Fruit fly (Drosophila melanogaster) whole organism, embryonic: ENCODE results near the gene ND-PDSW.

Source experiments
- Bdp1 ChIP-seq: fragments of 200-800 bp; sonication (Bioruptor generic); optimal IDR thresholded peaks from 3 replicates; lab custom pipeline; 2016; ENCODE audit warnings: missing biosample characterization, missing genetic modification characterization
- CG10267 ChIP-seq: fragments of 200-800 bp; sonication (Bioruptor generic); optimal IDR thresholded peaks from 2 replicates; lab custom pipeline; 2018; ENCODE audit warnings: missing biosample characterization, mild to moderate bottlenecking, missing genetic modification characterization, moderate library complexity
- CG10321 ChIP-seq: fragments of 200-800 bp; sonication (Bioruptor generic); IDR thresholded peaks from 2 replicates; pipeline ENCODE4 v1.3.6; 2022; ENCODE audit warnings: missing biosample characterization, missing genetic modification characterization
- CG10366 ChIP-seq: fragments of 200-800 bp; sonication (Bioruptor generic); IDR thresholded peaks from 2 replicates; pipeline ENCODE4 v1.3.6; 2022; ENCODE audit warnings: missing biosample characterization, missing genetic modification characterization
- CG11398 ChIP-seq: fragments of 200-800 bp; sonication (Bioruptor generic); optimal IDR thresholded peaks from 2 replicates; lab custom pipeline; 2016; ENCODE audit warnings: missing biosample characterization, missing genetic modification characterization
- CG11456 ChIP-seq: fragments of 200-800 bp; sonication (Bioruptor generic); IDR thresholded peaks from 3 replicates; pipeline ENCODE4 v1.3.6; 2022; ENCODE audit warnings: missing biosample characterization, missing genetic modification characterization
- CG12071 ChIP-seq: fragments of 200-800 bp; sonication (Bioruptor generic); optimal IDR thresholded peaks from 3 replicates; lab custom pipeline; 2018; ENCODE audit warnings: missing biosample characterization, mild to moderate bottlenecking, missing genetic modification characterization
- CG15073 ChIP-seq: fragments of 200-800 bp; sonication (Bioruptor generic); optimal IDR thresholded peaks from 2 replicates; lab custom pipeline; 2016; ENCODE audit warnings: missing biosample characterization, missing genetic modification characterization
- CG15269 ChIP-seq: fragments of 200-800 bp; sonication (Bioruptor generic); optimal IDR thresholded peaks from 2 replicates; lab custom pipeline; 2018; ENCODE audit warnings: missing biosample characterization, mild to moderate bottlenecking, missing genetic modification characterization, moderate library complexity
- CG15514 ChIP-seq: fragments of 200-800 bp; sonication (Bioruptor generic); optimal IDR thresholded peaks from 3 replicates; lab custom pipeline; 2017; ENCODE audit warnings: missing biosample characterization, missing genetic modification characterization, mild to moderate bottlenecking, moderate library complexity, missing genetic modification reagents
- CG16815 ChIP-seq: fragments of 200-800 bp; sonication (Bioruptor generic); optimal IDR thresholded peaks from 3 replicates; lab custom pipeline; 2017; ENCODE audit warnings: missing biosample characterization, mild to moderate bottlenecking, missing genetic modification characterization
- CG30431 ChIP-seq: fragments of 200-800 bp; sonication (Bioruptor generic); optimal IDR thresholded peaks from 2 replicates; lab custom pipeline; 2017; ENCODE audit warnings: missing biosample characterization, missing genetic modification characterization
- CG34224 ChIP-seq: fragments of 200-800 bp; sonication (Bioruptor generic); IDR thresholded peaks from 3 replicates; pipeline ENCODE4 v1.3.6; 2022; ENCODE audit warnings: missing biosample characterization, missing genetic modification characterization; ENCODE audit not compliant: partially characterized antibody
- CG3726 ChIP-seq: fragments of 200-800 bp; sonication (Bioruptor generic); IDR thresholded peaks from 3 replicates; pipeline ENCODE4, ENCODE4 v1.3.6; 2022; ENCODE audit warnings: missing biosample characterization, missing genetic modification characterization
- CG3995 ChIP-seq: fragments of 200-800 bp; sonication (Bioruptor generic); optimal IDR thresholded peaks from 3 replicates; lab custom pipeline; 2016; ENCODE audit warnings: missing biosample characterization, missing genetic modification characterization
- CG43689 ChIP-seq: fragments of 200-800 bp; sonication (Bioruptor generic); IDR thresholded peaks from 2 replicates; pipeline ENCODE4 v1.3.6; 2022; ENCODE audit warnings: missing biosample characterization, missing genetic modification characterization
- CG4854 ChIP-seq: fragments of 200-800 bp; sonication (Bioruptor generic); optimal IDR thresholded peaks from 2 replicates; lab custom pipeline; 2016; ENCODE audit warnings: missing biosample characterization, missing genetic modification characterization, inconsistent platforms
- CG5245 ChIP-seq: fragments of 200-800 bp; sonication (Bioruptor generic); optimal IDR thresholded peaks from 3 replicates; lab custom pipeline; 2016; ENCODE audit warnings: missing biosample characterization, missing genetic modification characterization
- CG8089 ChIP-seq: fragments of 200-800 bp; sonication (Bioruptor generic); optimal IDR thresholded peaks from 3 replicates; lab custom pipeline; 2016; ENCODE audit warnings: missing biosample characterization, missing genetic modification characterization
- CG8765 ChIP-seq: fragments of 200-800 bp; sonication (Bioruptor generic); IDR thresholded peaks from 2 replicates; pipeline ENCODE4 v1.3.6; 2022; ENCODE audit warnings: missing biosample characterization, missing genetic modification characterization
- CG9437 ChIP-seq: fragments of 200-800 bp; sonication (Bioruptor generic); optimal IDR thresholded peaks from 2 replicates; lab custom pipeline; 2018; ENCODE audit warnings: missing biosample characterization, mild to moderate bottlenecking, missing genetic modification characterization
- CG9797 ChIP-seq: fragments of 200-800 bp; sonication (Bioruptor generic); optimal IDR thresholded peaks from 3 replicates; lab custom pipeline; 2018; ENCODE audit warnings: missing biosample characterization, mild to moderate bottlenecking, missing genetic modification characterization
- CG9876 ChIP-seq: fragments of 200-800 bp; sonication (Bioruptor generic); optimal IDR thresholded peaks from 2 replicates; lab custom pipeline; 2016; ENCODE audit warnings: missing biosample characterization, missing genetic modification characterization
- Dad ChIP-seq: fragments of 200-800 bp; sonication (Bioruptor generic); optimal IDR thresholded peaks from 3 replicates; lab custom pipeline; 2016; ENCODE audit warnings: missing biosample characterization, missing genetic modification characterization
- Dp ChIP-seq: fragments of 200-800 bp; sonication (Bioruptor generic); optimal IDR thresholded peaks from 2 replicates; lab custom pipeline; 2018; ENCODE audit warnings: missing biosample characterization, mild to moderate bottlenecking, missing genetic modification characterization, moderate library complexity
- E2f1 ChIP-seq: fragments of 200-800 bp; sonication (Bioruptor generic); IDR thresholded peaks from 2 replicates; pipeline ENCODE4 v1.3.6; 2022; ENCODE audit warnings: missing biosample characterization, missing genetic modification characterization
- GATAe ChIP-seq: fragments of 200-800 bp; sonication (Bioruptor generic); conservative IDR thresholded peaks from 2 replicates; pipeline ENCODE4 v1.3.6; 2022; ENCODE audit warnings: missing biosample characterization, missing genetic modification characterization
- Gsc ChIP-seq: fragments of 200-800 bp; sonication (Bioruptor generic); IDR thresholded peaks from 2 replicates; pipeline ENCODE4 v1.3.6; 2022; ENCODE audit warnings: missing biosample characterization, missing genetic modification characterization
- Hey ChIP-seq: fragments of 200-800 bp; sonication (Bioruptor generic); optimal IDR thresholded peaks from 3 replicates; lab custom pipeline; 2018; ENCODE audit warnings: missing biosample characterization, mild to moderate bottlenecking, missing genetic modification characterization
- HmgD ChIP-seq: fragments of 200-800 bp; sonication (Bioruptor generic); optimal IDR thresholded peaks from 3 replicates; lab custom pipeline; 2016; ENCODE audit warnings: missing biosample characterization, missing genetic modification characterization
- Max ChIP-seq: fragments of 200-800 bp; sonication (Bioruptor generic); optimal IDR thresholded peaks from 2 replicates; lab custom pipeline; 2016; ENCODE audit warnings: missing biosample characterization, mild to moderate bottlenecking, missing genetic modification characterization
- Neu2 ChIP-seq: fragments of 200-800 bp; sonication (Bioruptor generic); optimal IDR thresholded peaks from 3 replicates; lab custom pipeline; 2016; ENCODE audit warnings: missing biosample characterization, missing genetic modification characterization, borderline replicate concordance
- Poxn ChIP-seq: fragments of 200-800 bp; sonication (Bioruptor generic); IDR thresholded peaks from 2 replicates; pipeline ENCODE4 v1.3.6; 2022; ENCODE audit warnings: missing biosample characterization, missing genetic modification characterization
- Rx ChIP-seq: fragments of 200-800 bp; sonication (Bioruptor generic); IDR thresholded peaks from 2 replicates; pipeline ENCODE4 v1.3.6; 2022; ENCODE audit warnings: missing biosample characterization, missing genetic modification characterization
- Trl ChIP-seq, 3 experiments: fragments of >200 bp in 2 of 3; fragments of 200-800 bp in 1 of 3; sonication (Bioruptor generic) in 1 of 3; optimal IDR thresholded peaks; 2 replicates in 1 of 3; 3 replicates in 2 of 3; lab custom pipeline; 2016 to 2017; ENCODE audit warnings: missing biosample characterization in 1 of 3, missing genetic modification characterization in 1 of 3
- bowl ChIP-seq: fragments of 200-800 bp; sonication (Bioruptor generic); IDR thresholded peaks from 2 replicates; pipeline ENCODE4 v1.3.6; 2022; ENCODE audit warnings: missing biosample characterization, missing genetic modification characterization
- caup ChIP-seq: fragments of 200-800 bp; sonication (Bioruptor generic); optimal IDR thresholded peaks from 3 replicates; lab custom pipeline; 2017; ENCODE audit warnings: missing biosample characterization, mild to moderate bottlenecking, missing genetic modification characterization, moderate library complexity; ENCODE audit not compliant: severe bottlenecking
- dmrt99B ChIP-seq: fragments of 200-800 bp; sonication (Bioruptor generic); optimal IDR thresholded peaks from 2 replicates; lab custom pipeline; 2018; ENCODE audit warnings: missing biosample characterization, mild to moderate bottlenecking, missing genetic modification characterization, moderate library complexity
- eve ChIP-seq, 2 experiments: fragments of >200 bp; optimal IDR thresholded peaks; 2 replicates each; lab custom pipeline; 2017; ENCODE audit warnings: missing biosample characterization in 2 of 2, missing genetic modification characterization in 2 of 2
- ewg ChIP-seq: fragments of 200-800 bp; sonication (Bioruptor generic); optimal IDR thresholded peaks from 3 replicates; lab custom pipeline; 2017; ENCODE audit warnings: mild to moderate bottlenecking, missing biosample characterization, missing genetic modification reagents, missing genetic modification characterization
- fd96Cb ChIP-seq: fragments of 200-800 bp; sonication (Bioruptor generic); optimal IDR thresholded peaks from 2 replicates; lab custom pipeline; 2018; ENCODE audit warnings: missing biosample characterization, mild to moderate bottlenecking, missing genetic modification characterization, moderate library complexity
- gce ChIP-seq: fragments of 200-800 bp; sonication (Bioruptor generic); IDR thresholded peaks from 3 replicates; pipeline ENCODE4 v1.3.6; 2022; ENCODE audit warnings: missing biosample characterization, missing genetic modification characterization
- hth ChIP-seq: fragments of >200 bp; optimal IDR thresholded peaks from 2 replicates; lab custom pipeline; 2017; ENCODE audit warnings: inconsistent platforms
- lilli ChIP-seq: fragments of 200-800 bp; sonication (Bioruptor generic); optimal IDR thresholded peaks from 3 replicates; lab custom pipeline; 2016; ENCODE audit warnings: missing biosample characterization, missing genetic modification characterization
- ranshi ChIP-seq: fragments of 200-800 bp; sonication (Bioruptor generic); IDR thresholded peaks from 2 replicates; pipeline ENCODE4 v1.3.6; 2022; ENCODE audit warnings: missing biosample characterization, missing genetic modification characterization
- salm ChIP-seq: fragments of 200-800 bp; sonication (Bioruptor generic); optimal IDR thresholded peaks from 2 replicates; lab custom pipeline; 2018; ENCODE audit warnings: missing biosample characterization, mild to moderate bottlenecking, missing genetic modification characterization
- so ChIP-seq: fragments of 200-800 bp; sonication (Bioruptor generic); IDR thresholded peaks from 3 replicates; pipeline ENCODE4 v1.3.6; 2022; ENCODE audit warnings: missing biosample characterization, missing genetic modification characterization
- sug ChIP-seq: fragments of 200-800 bp; optimal IDR thresholded peaks from 2 replicates; lab custom pipeline; 2019; ENCODE audit warnings: missing biosample characterization, mild to moderate bottlenecking, missing genetic modification characterization, moderate library complexity
- vvl ChIP-seq: fragments of 200-800 bp; sonication (Bioruptor generic); IDR thresholded peaks from 2 replicates; pipeline ENCODE4 v1.3.6; 2022; ENCODE audit warnings: missing biosample characterization, missing genetic modification characterization

The ND-PDSW gene

dm6 chr2L:3507209-3508164 is 41.5 kb downstream of the ND-PDSW start, which contains the start of gene tim (continued):
- TF ChIP-seq lilli (GFP tag; lab: Kevin White, UChicago) (no peak), CG3995 (GFP tag; lab: Kevin White, UChicago) (no peak), Gsc (no peak), Bdp1 (GFP tag; lab: Kevin White, UChicago) (no peak), bowl (GFP tag; lab: Robert Waterston, UW) (no peak; the same call in 1 of the 2 replicates), dmrt99B (tag; lab: Kevin White, UChicago) (no peak), CG16815 (GFP tag; lab: Kevin White, UChicago) (peak; percentile 6), vvl (GFP tag; lab: Robert Waterston, UW) (peak; percentile 46), Rx (GFP tag; lab: Robert Waterston, UW) (no peak), CG34224 (GFP tag; lab: Robert Waterston, UW) (no peak), Dp (no peak), CG11398 (no peak), CG10366 (GFP tag; lab: Robert Waterston, UW) (peak; percentile 42), sug (tag; lab: Kevin White, UChicago) (no peak), CG15514 (GFP tag; lab: Kevin White, UChicago) (peak; percentile 20), gce (GFP tag; lab: Robert Waterston, UW) (no peak), CG43689 (GFP tag; lab: Robert Waterston, UW) (no peak), Trl (optimal IDR thresholded peaks at IDR 0.05; lab: Kevin White, UChicago) (no peak), Trl (GFP tag; optimal IDR thresholded peaks at IDR 0.05; lab: Kevin White, UChicago) (no peak), salm (tag; lab: Kevin White, UChicago) (peak; percentile 1), CG9437 (GFP tag; lab: Kevin White, UChicago) (peak; percentile 73), ranshi (GFP tag; lab: Robert Waterston, UW) (no peak), fd96Cb (tag; lab: Kevin White, UChicago) (peak; percentile 47), CG11456 (0 out of 3 replicates have a peak, but pooled peaks have one; percentile 44), Hey (tag; lab: Kevin White, UChicago) (no peak), E2f1 (GFP tag; lab: Robert Waterston, UW) (no peak), CG9797 (no peak), Max (peak; percentile 9), Dad (no peak), CG30431 (no peak), CG5245 (GFP tag; lab: Kevin White, UChicago) (no peak), ewg (peak; percentile 14), GATAe (no peak), CG9876 (GFP tag; lab: Kevin White, UChicago) (no peak), Neu2 (GFP tag; lab: Kevin White, UChicago) (no peak), so (GFP tag; lab: Robert Waterston, UW) (no peak), CG8089 (GFP tag; lab: Kevin White, UChicago) (no peak), CG10267 (peak; percentile 36), CG4854 (GFP tag; lab: Kevin White, UChicago) (no peak), Poxn (GFP tag; lab: Robert Waterston, UW) (no peak), CG8765 (GFP tag; lab: Robert Waterston, UW) (no peak), eve (GFP tag; optimal IDR thresholded peaks at IDR 0.05; lab: Kevin White, UChicago) (no peak), caup (GFP tag; lab: Kevin White, UChicago) (no peak), hth (lab: Kevin White, UChicago) (no peak), CG15073 (no peak), CG3726 (GFP tag; lab: Robert Waterston, UW) (no peak), CG15269 (no peak), CG12071 (GFP tag; lab: Kevin White, UChicago) (no peak), HmgD (no peak), CG10321 (GFP tag; lab: Robert Waterston, UW) (no peak)
